Fruit fly (Drosophila melanogaster) whole organism, embryonic: ENCODE results near the gene CG1889.

ENCODE experiments used
- Abd-B ChIP-seq: fragments of 200-800 bp; sonication (Bioruptor generic); optimal IDR thresholded peaks from 2 replicates; lab custom pipeline; 2018; ENCODE audit warnings: missing biosample characterization, mild to moderate bottlenecking, missing genetic modification characterization, moderate library complexity
- Aef1 ChIP-seq: fragments of 200-800 bp; sonication (Bioruptor generic); IDR thresholded peaks from 3 replicates; pipeline ENCODE4 v1.3.6; 2022; ENCODE audit warnings: missing biosample characterization, missing genetic modification characterization
- Antp ChIP-seq: fragments of 200-800 bp; sonication (Bioruptor generic); optimal IDR thresholded peaks from 3 replicates; lab custom pipeline; 2016; ENCODE audit warnings: missing biosample characterization, missing genetic modification characterization
- Atf6 ChIP-seq: fragments of 200-800 bp; sonication (Bioruptor generic); IDR thresholded peaks from 2 replicates; pipeline ENCODE4 v1.3.6; 2022; ENCODE audit warnings: missing biosample characterization, missing genetic modification characterization
- CG10147 ChIP-seq: fragments of 200-800 bp; sonication (Bioruptor generic); optimal IDR thresholded peaks from 2 replicates; lab custom pipeline; 2019; ENCODE audit warnings: missing biosample characterization, mild to moderate bottlenecking, missing genetic modification characterization, moderate library complexity
- CG1024 ChIP-seq: fragments of 200-800 bp; sonication (Bioruptor generic); IDR thresholded peaks from 2 replicates; pipeline ENCODE4 v1.3.6; 2022; ENCODE audit warnings: missing biosample characterization, missing genetic modification characterization
- CG11093 ChIP-seq: fragments of 200-800 bp; sonication (Bioruptor generic); IDR thresholded peaks from 3 replicates; pipeline ENCODE4 v1.3.6; 2022; ENCODE audit warnings: missing biosample characterization, missing genetic modification characterization
- CG13624 ChIP-seq: fragments of 200-800 bp; sonication (Bioruptor generic); optimal IDR thresholded peaks from 2 replicates; lab custom pipeline; 2016; ENCODE audit warnings: missing biosample characterization, missing genetic modification characterization
- CG17385 ChIP-seq: fragments of 200-800 bp; sonication (Bioruptor generic); optimal IDR thresholded peaks from 3 replicates; lab custom pipeline; 2018; ENCODE audit warnings: missing biosample characterization, mild to moderate bottlenecking, missing genetic modification characterization
- CG1832 ChIP-seq: fragments of 200-800 bp; sonication (Bioruptor generic); optimal IDR thresholded peaks from 2 replicates; lab custom pipeline; 2017; ENCODE audit warnings: missing biosample characterization, mild to moderate bottlenecking, missing genetic modification characterization, inconsistent platforms
- CG2712 ChIP-seq: fragments of 200-800 bp; optimal IDR thresholded peaks from 3 replicates; lab custom pipeline; 2019; ENCODE audit warnings: missing biosample characterization, mild to moderate bottlenecking, missing genetic modification characterization, moderate library complexity
- CG31224 ChIP-seq: fragments of 200-800 bp; sonication (Bioruptor generic); IDR thresholded peaks from 2 replicates; pipeline ENCODE4 v1.3.6; 2022; ENCODE audit warnings: missing biosample characterization, missing genetic modification characterization
- CG31365 ChIP-seq: fragments of 200-800 bp; sonication (Bioruptor generic); optimal IDR thresholded peaks from 2 replicates; lab custom pipeline; 2018; ENCODE audit warnings: missing biosample characterization, mild to moderate bottlenecking, missing genetic modification characterization
- CG32532 ChIP-seq: fragments of 200-800 bp; sonication (Bioruptor generic); IDR thresholded peaks from 2 replicates; pipeline ENCODE4 v1.3.6; 2022; ENCODE audit warnings: missing biosample characterization, missing genetic modification characterization
- CG32772 ChIP-seq: fragments of 200-800 bp; sonication (Bioruptor generic); IDR thresholded peaks from 2 replicates; pipeline ENCODE4 v1.3.6; 2022; ENCODE audit warnings: missing biosample characterization, missing genetic modification characterization
- CG3281 ChIP-seq: fragments of 200-800 bp; sonication (Bioruptor generic); optimal IDR thresholded peaks from 3 replicates; lab custom pipeline; 2017; ENCODE audit warnings: missing biosample characterization, mild to moderate bottlenecking, missing genetic modification characterization
- CG3847 ChIP-seq: fragments of 200-800 bp; sonication (Bioruptor generic); IDR thresholded peaks from 2 replicates; pipeline ENCODE4 v1.3.6; 2022; ENCODE audit warnings: missing biosample characterization, missing genetic modification characterization
- CG4328 ChIP-seq: fragments of 200-800 bp; sonication (Bioruptor generic); optimal IDR thresholded peaks from 3 replicates; lab custom pipeline; 2017; ENCODE audit warnings: missing biosample characterization, missing genetic modification reagents, missing genetic modification characterization
- CG4360 ChIP-seq: fragments of 200-800 bp; sonication (Bioruptor generic); IDR thresholded peaks from 2 replicates; pipeline ENCODE4 v1.3.6; 2022; ENCODE audit warnings: missing biosample characterization, missing genetic modification characterization
- CG8944 ChIP-seq: fragments of 200-800 bp; sonication (Bioruptor generic); optimal IDR thresholded peaks from 3 replicates; lab custom pipeline; 2016; ENCODE audit warnings: missing biosample characterization, missing genetic modification characterization
- CrebB ChIP-seq: fragments of 200-800 bp; sonication (Bioruptor generic); optimal IDR thresholded peaks from 3 replicates; lab custom pipeline; 2018; ENCODE audit warnings: missing biosample characterization, mild to moderate bottlenecking, missing genetic modification characterization
- Deaf1 ChIP-seq: fragments of 200-800 bp; optimal IDR thresholded peaks from 3 replicates; lab custom pipeline; 2019; ENCODE audit warnings: missing biosample characterization, mild to moderate bottlenecking, missing genetic modification characterization, moderate library complexity
- Dip3 ChIP-seq: fragments of 200-800 bp; sonication (Bioruptor generic); optimal IDR thresholded peaks from 3 replicates; lab custom pipeline; 2016; ENCODE audit warnings: missing biosample characterization, missing genetic modification characterization
- Ets65A ChIP-seq: fragments of 200-800 bp; sonication (Bioruptor generic); peaks from one replicate; lab custom pipeline; 2016; ENCODE audit warnings: missing biosample characterization, missing genetic modification characterization
- Ets97D ChIP-seq: fragments of 200-800 bp; sonication (Bioruptor generic); optimal IDR thresholded peaks from 3 replicates; lab custom pipeline; 2016; ENCODE audit warnings: missing biosample characterization, missing genetic modification characterization
- Hmr ChIP-seq: fragments of 200-800 bp; sonication (Bioruptor generic); optimal IDR thresholded peaks from 3 replicates; lab custom pipeline; 2017; ENCODE audit warnings: mild to moderate bottlenecking, missing biosample characterization, missing genetic modification reagents, missing genetic modification characterization
- Hr78 ChIP-seq, 2 experiments: fragments of 200-800 bp in 1 of 2; fragments of >200 bp in 1 of 2; sonication (Bioruptor generic) in 1 of 2; optimal IDR thresholded peaks; 2 replicates each; lab custom pipeline; 2017 to 2019; ENCODE audit warnings: missing biosample characterization in 2 of 2, missing genetic modification characterization in 2 of 2, mild to moderate bottlenecking in 1 of 2, moderate library complexity in 1 of 2
- Mad ChIP-seq: fragments of 200-800 bp; sonication (Bioruptor generic); optimal IDR thresholded peaks from 2 replicates; lab custom pipeline; 2016; ENCODE audit warnings: missing biosample characterization, missing genetic modification characterization
- Max ChIP-seq: fragments of 200-800 bp; sonication (Bioruptor generic); optimal IDR thresholded peaks from 2 replicates; lab custom pipeline; 2016; ENCODE audit warnings: missing biosample characterization, mild to moderate bottlenecking, missing genetic modification characterization
- Neu2 ChIP-seq: fragments of 200-800 bp; sonication (Bioruptor generic); optimal IDR thresholded peaks from 3 replicates; lab custom pipeline; 2016; ENCODE audit warnings: missing biosample characterization, missing genetic modification characterization, borderline replicate concordance
- TFAM ChIP-seq: fragments of 200-800 bp; sonication (Bioruptor generic); optimal IDR thresholded peaks from 2 replicates; lab custom pipeline; 2017; ENCODE audit warnings: missing biosample characterization, missing genetic modification characterization, inconsistent platforms
- Vsx1 ChIP-seq: fragments of 200-800 bp; sonication (Bioruptor generic); optimal IDR thresholded peaks from 2 replicates; lab custom pipeline; 2017; ENCODE audit warnings: missing biosample characterization, mild to moderate bottlenecking, missing genetic modification characterization, missing genetic modification reagents
- ap ChIP-seq: fragments of 200-800 bp; sonication (Bioruptor generic); IDR thresholded peaks from 2 replicates; pipeline ENCODE4 v1.3.6; 2022; ENCODE audit warnings: missing biosample characterization, missing genetic modification characterization
- cad ChIP-seq: fragments of >200 bp; optimal IDR thresholded peaks from 2 replicates; lab custom pipeline; 2017; ENCODE audit warnings: missing biosample characterization, missing genetic modification characterization
- cg ChIP-seq: fragments of 200-800 bp; sonication (Bioruptor generic); optimal IDR thresholded peaks from 3 replicates; lab custom pipeline; 2019; ENCODE audit warnings: missing biosample characterization, mild to moderate bottlenecking, missing genetic modification characterization, moderate library complexity
- croc ChIP-seq: fragments of 200-800 bp; sonication (Bioruptor generic); conservative IDR thresholded peaks from 3 replicates; pipeline ENCODE4 v1.3.6; 2022; ENCODE audit warnings: missing biosample characterization, missing genetic modification characterization
- dmrt11E ChIP-seq: fragments of 200-800 bp; sonication (Bioruptor generic); optimal IDR thresholded peaks from 3 replicates; lab custom pipeline; 2018; ENCODE audit warnings: missing biosample characterization, mild to moderate bottlenecking, missing genetic modification characterization, moderate library complexity
- dysf ChIP-seq: fragments of 200-800 bp; sonication (Bioruptor generic); IDR thresholded peaks from 3 replicates; pipeline ENCODE4 v1.3.6; 2022; ENCODE audit warnings: missing biosample characterization, missing genetic modification characterization
- exex ChIP-seq: fragments of 200-800 bp; sonication (Bioruptor generic); optimal IDR thresholded peaks from 4 replicates; lab custom pipeline; 2018; ENCODE audit warnings: missing biosample characterization, mild to moderate bottlenecking, missing genetic modification characterization, moderate library complexity
- ftz-f1 ChIP-seq: fragments of 200-800 bp; sonication (Bioruptor generic); optimal IDR thresholded peaks from 2 replicates; lab custom pipeline; 2016; ENCODE audit warnings: missing biosample characterization, missing genetic modification characterization
- gro ChIP-seq: fragments of 200-800 bp; sonication (Bioruptor generic); optimal IDR thresholded peaks from 2 replicates; lab custom pipeline; 2016; ENCODE audit warnings: missing biosample characterization, missing genetic modification characterization
- jigr1 ChIP-seq: fragments of 200-800 bp; sonication (Bioruptor generic); IDR thresholded peaks from 3 replicates; pipeline ENCODE4 v1.3.6; 2022; ENCODE audit warnings: missing biosample characterization, missing genetic modification characterization
- ken ChIP-seq: fragments of 200-800 bp; sonication (Bioruptor generic); IDR thresholded peaks from 3 replicates; pipeline ENCODE4 v1.3.6; 2022; ENCODE audit warnings: missing biosample characterization, missing genetic modification characterization
- lab ChIP-seq: fragments of 200-800 bp; sonication (Bioruptor generic); optimal IDR thresholded peaks from 3 replicates; lab custom pipeline; 2017; ENCODE audit warnings: missing biosample characterization, missing genetic modification characterization, mild to moderate bottlenecking, moderate library complexity, missing genetic modification reagents
- nerfin-1 ChIP-seq: fragments of 200-800 bp; sonication (Bioruptor generic); optimal IDR thresholded peaks from 3 replicates; lab custom pipeline; 2019; ENCODE audit warnings: missing biosample characterization, mild to moderate bottlenecking, missing genetic modification characterization, moderate library complexity
- pb ChIP-seq: fragments of 200-800 bp; sonication (Bioruptor generic); optimal IDR thresholded peaks from 3 replicates; lab custom pipeline; 2016; ENCODE audit warnings: missing biosample characterization, missing genetic modification characterization
- rib ChIP-seq: fragments of 200-800 bp; sonication (Bioruptor generic); IDR thresholded peaks from 2 replicates; pipeline ENCODE4 v1.3.6; 2022; ENCODE audit warnings: missing biosample characterization, missing genetic modification characterization
- sc ChIP-seq, 3 experiments: fragments of >200 bp in 2 of 3; fragments of 200-800 bp in 1 of 3; sonication (Bioruptor generic) in 1 of 3; optimal IDR thresholded peaks; 2 replicates in 2 of 3; 3 replicates in 1 of 3; lab custom pipeline; 2017; ENCODE audit warnings: mild to moderate bottlenecking in 1 of 3, missing biosample characterization in 1 of 3, missing genetic modification characterization in 1 of 3, missing genetic modification reagents in 1 of 3
- sisA ChIP-seq: fragments of 200-800 bp; sonication (Bioruptor generic); IDR thresholded peaks from 2 replicates; pipeline ENCODE4 v1.3.6; 2022; ENCODE audit warnings: missing biosample characterization, missing genetic modification characterization
- ssp ChIP-seq: fragments of 200-800 bp; sonication (Bioruptor generic); IDR thresholded peaks from 2 replicates; pipeline ENCODE4 v1.3.6; 2022; ENCODE audit warnings: missing biosample characterization, missing genetic modification characterization

The CG1889 gene

dm6 chrX:9993427-9994218 lies 28.6 kb downstream of the CG1889 start (continued):
- TF ChIP-seq CG31365 (tag; lab: Kevin White, UChicago) (no peak), CG13624 (GFP tag; lab: Kevin White, UChicago) (no peak), CG32532 (GFP tag; lab: Robert Waterston, UW) (0 out of 2 replicates have a peak, but pooled peaks have one; percentile 26), Hmr (GFP tag; lab: Kevin White, UChicago) (no peak), Dip3 (GFP tag; lab: Kevin White, UChicago) (peak; percentile 16), gro (GFP tag; lab: Kevin White, UChicago) (peak; percentile 29), CG1832 (GFP tag; lab: Kevin White, UChicago) (no peak), ssp (no peak), CG17385 (GFP tag; lab: Kevin White, UChicago) (no peak), Deaf1 (tag; lab: Kevin White, UChicago) (no peak), pb (GFP tag; lab: Kevin White, UChicago) (no peak), Mad (GFP tag; lab: Kevin White, UChicago) (no peak), CG3281 (GFP tag; lab: Kevin White, UChicago) (no peak), exex (tag; lab: Kevin White, UChicago) (no peak), ken (no peak), CG32772 (GFP tag; lab: Robert Waterston, UW) (no peak), rib (no peak), Ets65A (GFP tag; lab: Kevin White, UChicago) (peak; percentile 68), ap (GFP tag; lab: Robert Waterston, UW) (no peak), cg (GFP tag; lab: Kevin White, UChicago) (no peak), Abd-B (GFP tag; lab: Kevin White, UChicago) (no peak), CG4328 (GFP tag; lab: Kevin White, UChicago) (no peak), croc (GFP tag; lab: Robert Waterston, UW) (no peak), Hr78 (GFP tag; optimal IDR thresholded peaks at IDR 0.05; lab: Kevin White, UChicago) (no peak), dysf (GFP tag; lab: Robert Waterston, UW) (0 out of 3 replicates have a peak, but pooled peaks have one; percentile 9), Aef1 (GFP tag; lab: Robert Waterston, UW) (no peak), CG8944 (GFP tag; lab: Kevin White, UChicago) (no peak), sisA (peak; percentile 23; the same call in 1 of the 2 replicates), Max (GFP tag; lab: Kevin White, UChicago) (no peak), TFAM (GFP tag; lab: Kevin White, UChicago) (no peak), CG10147 (GFP tag; lab: Kevin White, UChicago) (no peak), Atf6 (GFP tag; lab: Robert Waterston, UW) (no peak; the same call in 1 of the 2 replicates), CrebB (tag; lab: Kevin White, UChicago) (no peak), CG1024 (no peak), Vsx1 (GFP tag; lab: Kevin White, UChicago) (no peak), nerfin-1 (tag; lab: Kevin White, UChicago) (no peak), Antp (GFP tag; lab: Kevin White, UChicago) (peak; percentile 8), CG31224 (GFP tag; lab: Robert Waterston, UW) (no peak), CG3847 (no peak), cad (GFP tag; lab: Kevin White, UChicago) (no peak), jigr1 (GFP tag; lab: Robert Waterston, UW) (no peak), Neu2 (GFP tag; lab: Kevin White, UChicago) (no peak), sc (optimal IDR thresholded peaks at IDR 0.05; lab: Kevin White, UChicago) (no peak), sc (GFP tag; optimal IDR thresholded peaks at IDR 0.05; lab: Kevin White, UChicago) (no peak), CG4360 (GFP tag; lab: Robert Waterston, UW) (no peak), CG2712 (tag; lab: Kevin White, UChicago) (no peak), ftz-f1 (GFP tag; lab: Kevin White, UChicago) (no peak), dmrt11E (no peak), Ets97D (GFP tag; lab: Kevin White, UChicago) (no peak), CG11093 (GFP tag; lab: Robert Waterston, UW) (no peak), lab (GFP tag; lab: Kevin White, UChicago) (no peak)
